Fruit fly (Drosophila melanogaster) whole organism, prepupa: ENCODE measurements around the gene CG42571.

ENCODE experiments used
- Hr38 ChIP-seq: sonication (Bioruptor generic); optimal IDR thresholded peaks from 2 replicates; lab custom pipeline; 2016; ENCODE audit warnings: missing biosample characterization, missing genetic modification characterization
- Hr39 ChIP-seq: fragments of 200-800 bp; sonication (Bioruptor generic); optimal IDR thresholded peaks from 2 replicates; lab custom pipeline; 2016; ENCODE audit warnings: missing biosample characterization, missing genetic modification characterization
- Met ChIP-seq: fragments of 200-800 bp; sonication (Bioruptor generic); optimal IDR thresholded peaks from 3 replicates; lab custom pipeline; 2016; ENCODE audit warnings: missing biosample characterization, missing genetic modification characterization
- OdsH ChIP-seq: fragments of 200-800 bp; sonication (Bioruptor generic); optimal IDR thresholded peaks from 3 replicates; lab custom pipeline; 2016; ENCODE audit warnings: missing biosample characterization, missing genetic modification characterization
- Smox ChIP-seq: fragments of 200-800 bp; sonication (Bioruptor generic); optimal IDR thresholded peaks from 3 replicates; lab custom pipeline; 2016; ENCODE audit warnings: missing biosample characterization, missing genetic modification characterization
- Sox102F ChIP-seq: fragments of 200-800 bp; sonication (Bioruptor generic); optimal IDR thresholded peaks from 2 replicates; lab custom pipeline; 2016; ENCODE audit warnings: missing biosample characterization, mild to moderate bottlenecking, missing genetic modification characterization
- Sox14 ChIP-seq: fragments of 200-800 bp; sonication (Bioruptor generic); optimal IDR thresholded peaks from 3 replicates; lab custom pipeline; 2016; ENCODE audit warnings: missing biosample characterization, missing genetic modification characterization
- pdm3 ChIP-seq: fragments of 200-800 bp; sonication (Bioruptor generic); optimal IDR thresholded peaks from 3 replicates; lab custom pipeline; 2016; ENCODE audit warnings: missing biosample characterization, missing genetic modification characterization

- peak; percentile 42 for TF ChIP-seq Sox14 (GFP tag; lab: Kevin White, UChicago)
- peak; percentile 59 for TF ChIP-seq OdsH
- peak; percentile 51 for TF ChIP-seq pdm3 (GFP tag; lab: Kevin White, UChicago)
- peak; percentile 74 for TF ChIP-seq Smox (GFP tag; lab: Kevin White, UChicago)
- peak; percentile 23 for TF ChIP-seq Sox102F (GFP tag; lab: Kevin White, UChicago)
- TF ChIP-seq Hr39, result peak; percentile 50
- no peak for TF ChIP-seq Hr38 (GFP tag; lab: Kevin White, UChicago)
- peak; percentile 79 for TF ChIP-seq Met (GFP tag; lab: Kevin White, UChicago)
Observed at dm6 chr3L:15762449-15763189, 46.4 kb downstream of the CG42571 start.
